Fruit fly (Drosophila melanogaster) whole organism, adult: Measurements from ENCODE around the gene t-Grip91.

Experiments used
- CG11617 ChIP-seq: fragments of 200-800 bp; sonication (Bioruptor generic); optimal IDR thresholded peaks from 2 replicates; lab custom pipeline; 2017; ENCODE audit warnings: mild to moderate bottlenecking, missing biosample characterization, missing genetic modification reagents, missing genetic modification characterization
- CG12768 ChIP-seq: fragments of 200-800 bp; sonication (Bioruptor generic); optimal IDR thresholded peaks from 2 replicates; lab custom pipeline; 2017; ENCODE audit warnings: missing biosample characterization, missing genetic modification characterization, mild to moderate bottlenecking, moderate library complexity, missing genetic modification reagents
- CG14711 ChIP-seq: fragments of 200-800 bp; sonication (Bioruptor generic); optimal IDR thresholded peaks from 2 replicates; lab custom pipeline; 2018; ENCODE audit warnings: missing biosample characterization, mild to moderate bottlenecking, missing genetic modification characterization, moderate library complexity
- CG1620 ChIP-seq: fragments of 200-800 bp; sonication (Bioruptor generic); optimal IDR thresholded peaks from 2 replicates; lab custom pipeline; 2016; ENCODE audit warnings: missing biosample characterization, missing genetic modification characterization
- CG33017 ChIP-seq: fragments of 200-800 bp; sonication (Bioruptor generic); optimal IDR thresholded peaks from 2 replicates; lab custom pipeline; 2018; ENCODE audit warnings: missing biosample characterization, mild to moderate bottlenecking, missing genetic modification characterization, moderate library complexity
- CG5204 ChIP-seq: fragments of 200-800 bp; sonication (Bioruptor generic); optimal IDR thresholded peaks from 2 replicates; lab custom pipeline; 2016; ENCODE audit warnings: missing biosample characterization, missing genetic modification characterization
- CG7045 ChIP-seq: fragments of 200-800 bp; sonication (Bioruptor generic); optimal IDR thresholded peaks from 2 replicates; lab custom pipeline; 2017; ENCODE audit warnings: missing biosample characterization, mild to moderate bottlenecking, missing genetic modification characterization
- CG7101 ChIP-seq: fragments of 200-800 bp; sonication (Bioruptor generic); optimal IDR thresholded peaks from 2 replicates; lab custom pipeline; 2018; ENCODE audit warnings: missing biosample characterization, mild to moderate bottlenecking, missing genetic modification characterization, moderate library complexity
- Clk ChIP-seq: fragments of 200-800 bp; sonication (Bioruptor generic); optimal IDR thresholded peaks from 2 replicates; lab custom pipeline; 2017; ENCODE audit warnings: missing biosample characterization, missing genetic modification characterization
- Crg-1 ChIP-seq: fragments of 200-800 bp; sonication (Bioruptor generic); optimal IDR thresholded peaks from 2 replicates; lab custom pipeline; 2016; ENCODE audit warnings: missing biosample characterization, missing genetic modification characterization
- Hr96 ChIP-seq: fragments of 200-800 bp; sonication (Bioruptor generic); optimal IDR thresholded peaks from 2 replicates; lab custom pipeline; 2016; ENCODE audit warnings: missing biosample characterization, missing genetic modification characterization
- Mnt ChIP-seq: fragments of 200-800 bp; sonication (Bioruptor generic); optimal IDR thresholded peaks from 2 replicates; lab custom pipeline; 2016; ENCODE audit warnings: missing biosample characterization, mild to moderate bottlenecking, missing genetic modification characterization
- bab1 ChIP-seq: fragments of 200-800 bp; sonication (Bioruptor generic); optimal IDR thresholded peaks from 3 replicates; lab custom pipeline; 2019; ENCODE audit warnings: missing biosample characterization, mild to moderate bottlenecking, missing genetic modification characterization, moderate library complexity
- cic ChIP-seq: fragments of 200-800 bp; sonication (Bioruptor generic); optimal IDR thresholded peaks from 2 replicates; lab custom pipeline; 2017; ENCODE audit warnings: missing biosample characterization, mild to moderate bottlenecking, missing genetic modification characterization, moderate library complexity
- cnc ChIP-seq, 2 experiments: fragments of >200 bp; optimal IDR thresholded peaks; 2 replicates each; lab custom pipeline; 2017
- kay ChIP-seq: fragments of 200-800 bp; sonication (Bioruptor generic); peaks from one replicate; lab custom pipeline; 2016; ENCODE audit warnings: missing biosample characterization, missing genetic modification characterization, borderline replicate concordance
- ovo ChIP-seq: fragments of 200-800 bp; sonication (Bioruptor generic); optimal IDR thresholded peaks from 2 replicates; lab custom pipeline; 2016; ENCODE audit warnings: missing biosample characterization, missing genetic modification characterization
- pad ChIP-seq: fragments of 200-800 bp; sonication (Bioruptor generic); optimal IDR thresholded peaks from 3 replicates; lab custom pipeline; 2017; ENCODE audit warnings: missing biosample characterization, missing genetic modification characterization, mild to moderate bottlenecking, moderate library complexity, missing genetic modification reagents
- tj ChIP-seq: fragments of 200-800 bp; sonication (Bioruptor generic); optimal IDR thresholded peaks from 3 replicates; lab custom pipeline; 2017; ENCODE audit warnings: missing biosample characterization, mild to moderate bottlenecking, missing genetic modification characterization, moderate library complexity
- toe ChIP-seq: fragments of 200-800 bp; sonication (Bioruptor generic); optimal IDR thresholded peaks from 2 replicates; lab custom pipeline; 2016; ENCODE audit warnings: missing biosample characterization, missing genetic modification characterization

The t-Grip91 gene

DNA sequence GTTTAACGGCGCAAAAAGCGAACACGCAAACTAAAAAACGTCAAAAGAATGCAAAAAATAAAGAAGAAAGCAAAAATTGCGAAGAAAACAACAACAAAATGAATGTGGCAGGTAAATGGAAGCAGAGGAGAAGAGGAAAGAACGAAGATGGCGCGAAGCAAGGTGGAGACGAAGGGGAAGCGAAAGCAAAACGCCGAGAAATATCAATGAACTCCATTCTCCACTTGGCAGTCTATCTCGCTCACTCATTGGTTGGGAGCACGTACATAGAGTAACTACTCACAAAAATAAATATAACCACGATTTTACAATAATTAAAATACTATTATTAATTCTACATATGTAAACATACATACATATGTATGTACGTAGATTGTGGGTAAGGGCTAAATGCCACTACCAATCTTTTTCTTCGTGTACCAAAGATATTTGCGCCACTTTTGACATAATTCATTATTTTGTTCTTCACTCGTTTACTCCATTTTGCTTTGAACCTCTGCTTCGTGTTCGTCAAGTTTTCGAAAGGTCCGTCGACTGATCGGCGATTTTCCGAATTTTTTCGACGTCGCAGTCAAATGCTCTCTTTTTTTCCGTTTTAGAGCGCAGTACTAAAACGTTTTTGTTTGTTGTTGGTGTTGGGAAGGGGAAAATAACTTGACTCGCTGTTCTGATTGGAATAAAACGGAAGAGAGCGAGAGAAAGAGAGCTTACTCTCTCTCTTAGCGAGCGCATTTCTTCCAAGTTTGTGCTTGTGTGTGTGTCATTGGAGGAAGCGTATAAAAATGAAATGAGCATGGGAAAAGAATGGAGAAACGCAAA lies 38.6 kb upstream of the t-Grip91 start:
- TF ChIP-seq Hr96 (no peak), CG5204 (GFP tag; lab: Kevin White, UChicago) (no peak), cic (GFP tag; lab: Kevin White, UChicago) (no peak), CG1620 (GFP tag; lab: Kevin White, UChicago) (no peak), pad (peak; percentile 99), CG11617 (no peak), CG7101 (no peak), CG14711 (tag; lab: Kevin White, UChicago) (no peak), kay (GFP tag; lab: Kevin White, UChicago) (peak; percentile 74), ovo (GFP tag; lab: Kevin White, UChicago) (no peak), toe (GFP tag; lab: Kevin White, UChicago) (no peak), CG33017 (no peak)

DNA sequence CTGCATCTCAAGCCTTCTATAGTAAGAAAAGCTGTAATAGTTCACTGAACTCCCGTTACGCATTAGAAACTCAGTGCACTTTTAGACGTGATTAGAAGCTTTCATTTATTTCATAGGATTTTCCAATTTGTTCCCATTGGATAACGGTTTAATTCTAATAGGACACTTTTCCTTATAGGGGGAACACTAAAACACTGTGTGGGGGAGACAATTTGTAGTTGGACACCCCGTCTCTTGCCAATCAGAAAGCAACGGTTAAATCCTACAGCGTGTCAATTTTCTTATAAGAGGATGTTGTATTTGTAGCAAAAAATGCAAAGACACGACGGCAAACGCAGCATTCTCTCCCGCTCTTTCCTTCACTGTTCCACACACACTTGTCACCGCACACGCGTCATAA lies 37.9 kb upstream of the t-Grip91 start:
- no peak for TF ChIP-seq ovo (GFP tag; lab: Kevin White, UChicago)
- TF ChIP-seq Hr96 = no peak
- TF ChIP-seq Clk = no peak
- no peak for TF ChIP-seq CG7101
- TF ChIP-seq cnc (optimal IDR thresholded peaks at IDR 0.05; lab: Kevin White, UChicago) = no peak
- TF ChIP-seq tj (GFP tag; lab: Kevin White, UChicago) = no peak
- TF ChIP-seq Mnt (GFP tag; lab: Kevin White, UChicago) = no peak
- TF ChIP-seq CG7045 (GFP tag; lab: Kevin White, UChicago) = no peak
- TF ChIP-seq cic (GFP tag; lab: Kevin White, UChicago) = no peak
- TF ChIP-seq CG33017 = no peak
- no peak for TF ChIP-seq Crg-1 (GFP tag; lab: Kevin White, UChicago)
- TF ChIP-seq bab1 = no peak
- no peak for TF ChIP-seq CG11617
- no peak for TF ChIP-seq kay (GFP tag; lab: Kevin White, UChicago)
- no peak for TF ChIP-seq CG1620 (GFP tag; lab: Kevin White, UChicago)
- no peak for TF ChIP-seq CG12768
- TF ChIP-seq CG14711 (tag; lab: Kevin White, UChicago) = no peak
- no peak for TF ChIP-seq CG5204 (GFP tag; lab: Kevin White, UChicago)
- TF ChIP-seq pad = no peak

DNA sequence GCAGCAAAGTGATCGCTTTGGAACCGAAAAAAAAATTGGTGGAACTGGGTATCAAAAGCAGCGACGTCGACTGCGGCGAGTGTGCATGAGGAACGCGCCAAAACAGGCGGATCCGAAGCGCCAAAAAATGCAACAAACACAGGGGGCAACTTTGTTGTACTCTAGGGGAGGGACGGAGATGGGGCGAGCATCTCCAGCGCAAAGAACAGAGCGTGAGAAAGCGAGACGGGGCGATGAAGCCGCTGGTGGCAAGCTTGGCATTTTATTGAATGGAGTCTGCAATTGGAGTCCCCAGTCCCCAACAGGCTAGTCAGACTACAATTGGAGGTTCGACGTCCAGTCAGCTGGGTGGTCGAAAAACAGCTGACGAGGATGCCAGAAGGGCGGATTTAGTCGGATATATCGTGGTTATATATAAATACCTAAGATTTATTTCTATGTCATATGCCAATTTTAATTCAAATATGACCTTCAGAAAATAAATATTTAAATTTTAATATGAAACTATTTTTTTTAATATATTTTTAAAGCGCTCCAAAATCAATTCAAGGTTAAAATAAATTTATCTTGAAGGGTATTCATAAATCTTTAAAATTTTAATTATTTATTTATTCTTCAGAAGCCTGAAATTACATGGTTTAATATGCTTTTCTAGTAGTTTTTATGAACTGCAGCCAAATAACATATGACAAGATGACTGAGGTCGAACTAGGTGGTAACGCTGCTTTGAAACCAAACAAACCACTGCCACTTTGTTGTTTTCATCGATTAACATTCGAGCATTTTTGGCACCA lies 37.1 kb upstream of the t-Grip91 start:
- TF ChIP-seq CG14711 (tag; lab: Kevin White, UChicago) (peak; percentile 81), bab1 (peak; percentile 86), Crg-1 (GFP tag; lab: Kevin White, UChicago) (peak; percentile 50), Clk (peak; percentile 19), CG1620 (GFP tag; lab: Kevin White, UChicago) (no peak), ovo (GFP tag; lab: Kevin White, UChicago) (peak; percentile 21), CG12768 (peak; percentile 68), CG5204 (GFP tag; lab: Kevin White, UChicago) (peak; percentile 42), CG33017 (peak; percentile 73), Mnt (GFP tag; lab: Kevin White, UChicago) (peak; percentile 9), pad (peak; percentile 52), CG7101 (peak; percentile 88), cic (GFP tag; lab: Kevin White, UChicago) (no peak), CG7045 (GFP tag; lab: Kevin White, UChicago) (peak; percentile 87), tj (GFP tag; lab: Kevin White, UChicago) (peak; percentile 54), cnc (optimal IDR thresholded peaks at IDR 0.05; lab: Kevin White, UChicago) (no peak), kay (GFP tag; lab: Kevin White, UChicago) (peak; percentile 12), toe (GFP tag; lab: Kevin White, UChicago) (peak; percentile 36), CG11617 (peak; percentile 89), Hr96 (peak; percentile 15)

DNA sequence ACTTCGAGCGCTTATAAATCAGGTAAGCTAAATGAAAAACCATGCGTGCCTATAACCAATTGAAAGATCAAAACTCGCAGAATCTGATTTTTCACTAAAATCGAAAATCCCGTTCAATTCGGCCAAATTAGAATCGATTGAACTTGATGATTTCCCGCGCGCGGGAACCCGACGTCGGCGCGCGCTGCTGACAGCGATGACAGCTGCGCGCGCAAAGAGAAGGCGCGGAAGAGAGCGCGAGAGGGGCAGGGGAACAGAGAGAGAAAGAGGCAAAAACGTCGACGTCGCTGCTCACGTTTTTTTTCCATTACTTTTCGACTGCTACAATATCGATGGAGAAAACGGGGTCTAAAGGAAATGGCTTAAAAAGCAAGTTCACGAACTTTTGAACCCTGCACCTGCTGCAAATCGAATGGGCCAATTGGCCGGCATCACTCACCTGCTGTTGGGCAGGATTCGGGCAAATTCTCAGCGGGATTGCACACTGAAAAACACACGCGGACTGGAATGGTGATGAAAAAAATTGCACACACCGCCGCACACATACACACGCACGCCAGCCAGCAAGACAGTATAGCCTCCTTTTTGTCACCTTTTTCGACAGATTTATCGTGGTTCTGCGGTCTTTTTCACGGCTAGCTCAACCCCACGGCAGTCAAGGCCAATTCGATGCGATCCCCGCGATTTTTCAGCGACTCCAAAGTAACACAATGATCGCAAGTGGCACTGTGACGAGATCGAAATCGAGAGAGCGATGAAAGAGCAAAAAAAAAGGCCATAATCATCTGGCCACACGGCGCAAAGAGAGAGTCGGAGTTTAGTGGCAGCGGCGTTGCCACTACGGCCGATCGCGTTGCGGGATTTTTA lies 36.3 kb upstream of the t-Grip91 start, which contains the start of gene CycE:
TSS of gene CycE (minus strand) at position 757 of the 867 bp plus-strand sequence.
- TF ChIP-seq CG12768 (peak; percentile 5), CG11617 (no peak), bab1 (peak; percentile 0)

DNA sequence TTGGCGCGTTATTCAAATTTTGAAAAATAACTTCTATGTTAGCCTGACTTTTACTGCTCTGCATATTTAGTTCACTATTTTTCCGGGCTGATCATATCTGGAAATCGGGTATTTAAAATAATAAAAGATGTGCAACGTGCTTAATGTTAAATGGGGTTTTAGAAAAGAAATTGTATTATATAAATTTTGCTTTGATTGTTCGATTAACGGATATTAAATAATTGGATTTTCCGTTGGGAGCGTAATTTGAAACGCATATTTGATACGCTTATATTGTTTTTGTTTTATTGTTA lies 35.7 kb upstream of the t-Grip91 start:
- TF ChIP-seq CG7101 (no peak), CG1620 (GFP tag; lab: Kevin White, UChicago) (no peak), CG33017 (no peak), ovo (GFP tag; lab: Kevin White, UChicago) (no peak), toe (GFP tag; lab: Kevin White, UChicago) (no peak), Mnt (GFP tag; lab: Kevin White, UChicago) (no peak), kay (GFP tag; lab: Kevin White, UChicago) (no peak), CG11617 (no peak), cic (GFP tag; lab: Kevin White, UChicago) (no peak), Clk (no peak), tj (GFP tag; lab: Kevin White, UChicago) (no peak), pad (no peak), CG14711 (tag; lab: Kevin White, UChicago) (no peak), Hr96 (no peak), cnc (optimal IDR thresholded peaks at IDR 0.05; lab: Kevin White, UChicago) (no peak)
